Fruit fly (Drosophila melanogaster): ENCODE results near the gene ND-B14.5A.

ND-B14.5A gene

dm6 chrX:2135868-2136787, 36.2 kb upstream of the ND-B14.5A start (continued):
- TF ChIP-seq Antp (GFP tag; optimal IDR thresholded peaks at IDR 0.05) (peak; percentile 34), ttk (GFP tag; IDR thresholded peaks at IDR 0.05) (no peak), Hsf (GFP tag; optimal IDR thresholded peaks at IDR 0.05) (peak; percentile 42), lmd (GFP tag; IDR thresholded peaks at IDR 0.05) (peak; percentile 62), Oaz (GFP tag; IDR thresholded peaks at IDR 0.05) (no peak), CG16815 (GFP tag; optimal IDR thresholded peaks at IDR 0.05) (peak; percentile 41), CG3847 (GFP tag; IDR thresholded peaks at IDR 0.05) (0 out of 2 replicates have a peak, but pooled peaks have one; percentile 21), Gsc (GFP tag; IDR thresholded peaks at IDR 0.05) (no peak), CG11696 (GFP tag; IDR thresholded peaks at IDR 0.05) (no peak), Sin3A (optimal IDR thresholded peaks at IDR 0.05) (no peak), dmrt99B (tag; optimal IDR thresholded peaks at IDR 0.05) (peak; percentile 46), sqz (GFP tag; optimal IDR thresholded peaks at IDR 0.05) (no peak), Oli (tag; optimal IDR thresholded peaks at IDR 0.05) (peak; percentile 52), D19B (GFP tag; optimal IDR thresholded peaks at IDR 0.05) (peak; percentile 69), ATbp (GFP tag; optimal IDR thresholded peaks at IDR 0.05) (peak; percentile 34), H15 (GFP tag; IDR thresholded peaks at IDR 0.05) (0 out of 3 replicates have a peak, but pooled peaks have one; percentile 18), Hand (GFP tag; optimal IDR thresholded peaks at IDR 0.05) (no peak), bab2 (GFP tag; optimal IDR thresholded peaks at IDR 0.05) (peak; percentile 49), CG9437 (GFP tag; optimal IDR thresholded peaks at IDR 0.05) (peak; percentile 3), CG4617 (GFP tag; optimal IDR thresholded peaks at IDR 0.05; ENCODE audit: borderline replicate concordance) (peak; percentile 1), CoRest (tag; optimal IDR thresholded peaks at IDR 0.05) (peak; percentile 25), CG2875 (GFP tag; optimal IDR thresholded peaks at IDR 0.05) (no peak), peb (GFP tag; IDR thresholded peaks at IDR 0.05) (no peak), TFAM (GFP tag; optimal IDR thresholded peaks at IDR 0.05) (no peak), Med (GFP tag) (peak; percentile 53), CG4404 (GFP tag; IDR thresholded peaks at IDR 0.05) (peak; percentile 52), D (optimal IDR thresholded peaks at IDR 0.05) (no peak), D (GFP tag; optimal IDR thresholded peaks at IDR 0.05) (no peak), E2f1 (GFP tag; IDR thresholded peaks at IDR 0.05) (no peak; the same call in 1 of the 2 replicates), MESR4 (GFP tag; optimal IDR thresholded peaks at IDR 0.05) (no peak), CG12299 (tag; optimal IDR thresholded peaks at IDR 0.05) (no peak), Awh (GFP tag; IDR thresholded peaks at IDR 0.05) (0 out of 2 replicates have a peak, but pooled peaks have one; percentile 21), Nf-YC (tag; optimal IDR thresholded peaks at IDR 0.05) (no peak), wor (GFP tag; IDR thresholded peaks at IDR 0.05) (peak; percentile 28; the same call in 1 of the 2 replicates), crc (GFP tag; optimal IDR thresholded peaks at IDR 0.05) (no peak), Dbx (GFP tag; IDR thresholded peaks at IDR 0.05) (no peak), Hey (tag; optimal IDR thresholded peaks at IDR 0.05) (no peak), CG14860 (GFP tag; IDR thresholded peaks at IDR 0.05; ENCODE audit: partially characterized antibody) (no peak), pb (GFP tag; optimal IDR thresholded peaks at IDR 0.05) (peak; percentile 12), CG13775 (GFP tag; optimal IDR thresholded peaks at IDR 0.05) (peak; percentile 57), CG11504 (tag; optimal IDR thresholded peaks at IDR 0.05) (peak; percentile 47), Meics (GFP tag; optimal IDR thresholded peaks at IDR 0.05) (peak; percentile 57), chif (GFP tag; optimal IDR thresholded peaks at IDR 0.05) (peak in 1 of 2 experiments; percentile 42), chn (GFP tag; optimal IDR thresholded peaks at IDR 0.05) (no peak), seq (GFP tag; IDR thresholded peaks at IDR 0.05) (no peak), CG10431 (GFP tag; optimal IDR thresholded peaks at IDR 0.05) (no peak), bowl (GFP tag; IDR thresholded peaks at IDR 0.05) (no peak), CG42726 (GFP tag; IDR thresholded peaks at IDR 0.05; ENCODE audit: partially characterized antibody) (no peak), Asciz (GFP tag; optimal IDR thresholded peaks at IDR 0.05) (no peak)
